Worm (Caenorhabditis elegans) whole organism, late embryonic: ENCODE measurements around the gene wrm-1.

Source experiments
- C08G9.2 ChIP-seq: sonication (generic microtip); optimal IDR thresholded peaks from 2 replicates; lab custom pipeline; 2016; ENCODE audit warnings: mild to moderate bottlenecking, missing genetic modification characterization, moderate library complexity, missing compliant biosample characterization
- C38D4.7 ChIP-seq: fragments of 200-800 bp; sonication (Bioruptor generic); optimal IDR thresholded peaks from 2 replicates; lab custom pipeline; 2018; ENCODE audit warnings: mild to moderate bottlenecking, missing genetic modification characterization, moderate library complexity, missing compliant biosample characterization
- F13H6.1 ChIP-seq: sonication (generic microtip); optimal IDR thresholded peaks from 2 replicates; lab custom pipeline; 2016; ENCODE audit warnings: missing genetic modification characterization, missing compliant biosample characterization
- K02D7.2 ChIP-seq: sonication (generic microtip); optimal IDR thresholded peaks from 2 replicates; lab custom pipeline; 2017; ENCODE audit warnings: mild to moderate bottlenecking, missing genetic modification characterization, missing compliant biosample characterization
- K09A11.1 ChIP-seq: sonication (generic microtip); optimal IDR thresholded peaks from 2 replicates; lab custom pipeline; 2017; ENCODE audit warnings: antibody characterized with exemption, mild to moderate bottlenecking, missing genetic modification characterization, missing compliant biosample characterization; ENCODE audit not compliant: insufficient read depth
- T23F11.4 ChIP-seq: fragments of 200-800 bp; sonication (Bioruptor generic); optimal IDR thresholded peaks from 2 replicates; lab custom pipeline; 2018; ENCODE audit warnings: mild to moderate bottlenecking, missing genetic modification characterization, missing compliant biosample characterization
- ahr-1 ChIP-seq: sonication (generic microtip); optimal IDR thresholded peaks from 2 replicates; lab custom pipeline; 2016; ENCODE audit warnings: missing genetic modification characterization, missing compliant biosample characterization
- ama-1 ChIP-seq: fragments of 150-350 bp; optimal IDR thresholded peaks from 2 replicates; lab custom pipeline; 2014
- ceh-14 ChIP-seq: sonication (generic microtip); optimal IDR thresholded peaks from 2 replicates; lab custom pipeline; 2016; ENCODE audit warnings: missing genotype, missing genetic modification characterization, missing compliant biosample characterization
- ceh-18 ChIP-seq: sonication (generic microtip); optimal IDR thresholded peaks from 2 replicates; lab custom pipeline; 2016; ENCODE audit warnings: missing genetic modification characterization, missing compliant biosample characterization
- ceh-19 ChIP-seq: fragments of 200-800 bp; sonication (Bioruptor generic); optimal IDR thresholded peaks from 2 replicates; lab custom pipeline; 2018; ENCODE audit warnings: mild to moderate bottlenecking, missing genetic modification characterization, missing compliant biosample characterization
- ceh-22 ChIP-seq: sonication (generic microtip); optimal IDR thresholded peaks from 2 replicates; lab custom pipeline; 2017; ENCODE audit warnings: missing biosample characterization, missing genetic modification characterization
- ceh-24 ChIP-seq: sonication (generic microtip); optimal IDR thresholded peaks from 2 replicates; lab custom pipeline; 2016; ENCODE audit warnings: mild to moderate bottlenecking, missing genetic modification characterization, missing compliant biosample characterization
- ceh-31 ChIP-seq: sonication (generic microtip); optimal IDR thresholded peaks from 2 replicates; lab custom pipeline; 2016; ENCODE audit warnings: missing genetic modification characterization, missing compliant biosample characterization
- ceh-48 ChIP-seq: sonication (generic microtip); optimal IDR thresholded peaks from 2 replicates; lab custom pipeline; 2016; ENCODE audit warnings: missing genetic modification characterization, inconsistent platforms, missing compliant biosample characterization
- ceh-6 ChIP-seq: fragments of 200-800 bp; sonication (Bioruptor generic); optimal IDR thresholded peaks from 2 replicates; lab custom pipeline; 2018; ENCODE audit warnings: mild to moderate bottlenecking, missing genetic modification characterization, missing compliant biosample characterization
- ceh-9 ChIP-seq: sonication (generic microtip); optimal IDR thresholded peaks from 2 replicates; lab custom pipeline; 2016; ENCODE audit warnings: mild to moderate bottlenecking, missing genetic modification characterization, inconsistent platforms, missing compliant biosample characterization
- che-1 ChIP-seq: sonication (generic microtip); optimal IDR thresholded peaks from 2 replicates; lab custom pipeline; 2016; ENCODE audit warnings: mild to moderate bottlenecking, missing genetic modification characterization, missing compliant biosample characterization
- dve-1 ChIP-seq: sonication (generic microtip); optimal IDR thresholded peaks from 2 replicates; lab custom pipeline; 2017; ENCODE audit warnings: antibody characterized with exemption, mild to moderate bottlenecking, missing genetic modification characterization, missing compliant biosample characterization
- elt-2 ChIP-seq: sonication (generic microtip); optimal IDR thresholded peaks from 2 replicates; lab custom pipeline; 2016; ENCODE audit warnings: missing genetic modification reagents, missing genetic modification characterization, missing compliant biosample characterization
- ets-4 ChIP-seq: sonication (generic microtip); optimal IDR thresholded peaks from 2 replicates; lab custom pipeline; 2016; ENCODE audit warnings: missing genetic modification characterization, missing compliant biosample characterization
- fax-1 ChIP-seq: sonication (generic microtip); optimal IDR thresholded peaks from 2 replicates; lab custom pipeline; 2016; ENCODE audit warnings: missing genotype, missing genetic modification characterization, missing compliant biosample characterization
- fkh-10 ChIP-seq: fragments of 150-350 bp; optimal IDR thresholded peaks from 2 replicates; lab custom pipeline; 2014; ENCODE audit warnings: missing biosample characterization, missing genetic modification reagents, missing genetic modification characterization
- fkh-6 ChIP-seq: sonication (generic microtip); optimal IDR thresholded peaks from 2 replicates; lab custom pipeline; 2016; ENCODE audit warnings: missing genetic modification characterization, missing compliant biosample characterization
- gmeb-2 ChIP-seq: sonication (generic microtip); optimal IDR thresholded peaks from 2 replicates; lab custom pipeline; 2016; ENCODE audit warnings: missing genetic modification characterization, inconsistent platforms, missing compliant biosample characterization
- hlh-13 ChIP-seq: fragments of 200-800 bp; sonication (Bioruptor generic); optimal IDR thresholded peaks from 2 replicates; lab custom pipeline; 2018; ENCODE audit warnings: mild to moderate bottlenecking, missing genetic modification characterization, missing compliant biosample characterization
- hlh-6 ChIP-seq: sonication (generic microtip); optimal IDR thresholded peaks from 2 replicates; lab custom pipeline; 2016; ENCODE audit warnings: missing genotype, missing genetic modification characterization, missing compliant biosample characterization
- hlh-8 ChIP-seq: sonication (generic microtip); optimal IDR thresholded peaks from 2 replicates; lab custom pipeline; 2016; ENCODE audit warnings: missing genotype, missing genetic modification characterization, missing compliant biosample characterization
- lin-11 ChIP-seq: fragments of 200-800 bp; sonication (Bioruptor generic); optimal IDR thresholded peaks from 2 replicates; lab custom pipeline; 2018; ENCODE audit warnings: mild to moderate bottlenecking, missing genetic modification characterization, missing compliant biosample characterization
- madf-2 ChIP-seq: sonication (generic microtip); optimal IDR thresholded peaks from 2 replicates; lab custom pipeline; 2017; ENCODE audit warnings: missing genetic modification characterization, missing compliant biosample characterization
- mec-3 ChIP-seq: sonication (generic microtip); optimal IDR thresholded peaks from 2 replicates; lab custom pipeline; 2016; ENCODE audit warnings: borderline replicate concordance, missing genetic modification characterization, missing compliant biosample characterization
- nhr-11 ChIP-seq: fragments of 150-350 bp; optimal IDR thresholded peaks from 2 replicates; lab custom pipeline; 2014; ENCODE audit warnings: missing biosample characterization, missing genetic modification characterization
- npax-4 ChIP-seq: sonication (generic microtip); optimal IDR thresholded peaks from 2 replicates; lab custom pipeline; 2016; ENCODE audit warnings: missing genetic modification characterization, missing compliant biosample characterization
- odd-2 ChIP-seq: sonication (generic microtip); optimal IDR thresholded peaks from 2 replicates; lab custom pipeline; 2017; ENCODE audit warnings: antibody characterized with exemption, mild to moderate bottlenecking, missing genetic modification characterization, missing compliant biosample characterization
- pag-3 ChIP-seq: sonication (generic microtip); optimal IDR thresholded peaks from 2 replicates; lab custom pipeline; 2016; ENCODE audit warnings: missing compliant biosample characterization, missing genetic modification characterization, borderline replicate concordance
- pax-1 ChIP-seq: fragments of 150-350 bp; optimal IDR thresholded peaks from 2 replicates; lab custom pipeline; 2014; ENCODE audit warnings: missing biosample characterization, missing genetic modification characterization
- pha-2 ChIP-seq: sonication (generic microtip); optimal IDR thresholded peaks from 2 replicates; lab custom pipeline; 2017; ENCODE audit warnings: mild to moderate bottlenecking, missing genetic modification characterization, missing compliant biosample characterization
- pha-4 ChIP-seq: fragments of 150-350 bp; optimal IDR thresholded peaks from 2 replicates; lab custom pipeline; 2018; ENCODE audit warnings: missing biosample characterization, missing genetic modification reagents, missing genetic modification characterization
- pros-1 ChIP-seq: fragments of 150-350 bp; optimal IDR thresholded peaks from 2 replicates; lab custom pipeline; 2014; ENCODE audit warnings: missing biosample characterization, missing genetic modification reagents, missing genetic modification characterization
- rnt-1 ChIP-seq: sonication (generic microtip); optimal IDR thresholded peaks from 2 replicates; lab custom pipeline; 2016; ENCODE audit warnings: missing genetic modification characterization, missing compliant biosample characterization
- sdc-2 ChIP-seq: sonication (generic microtip); optimal IDR thresholded peaks from 2 replicates; lab custom pipeline; 2016; ENCODE audit warnings: missing genotype, missing genetic modification characterization, missing compliant biosample characterization
- syd-9 ChIP-seq: sonication (generic microtip); optimal IDR thresholded peaks from 2 replicates; lab custom pipeline; 2016; ENCODE audit warnings: mild to moderate bottlenecking, missing genetic modification characterization, moderate library complexity, missing compliant biosample characterization
- tbx-7 ChIP-seq: sonication (generic microtip); optimal IDR thresholded peaks from 2 replicates; lab custom pipeline; 2016; ENCODE audit warnings: missing genotype, missing genetic modification characterization, missing compliant biosample characterization
- unc-3 ChIP-seq, 2 experiments: fragments of 200-800 bp in 1 of 2; sonication (Bioruptor generic) in 1 of 2; sonication (generic microtip) in 1 of 2; conservative IDR thresholded peaks in 1 of 2; optimal IDR thresholded peaks in 1 of 2; 2 replicates each; pipeline versions ENCODE4 v1.3.6 to Lab custom; 2016 to 2022; ENCODE audit warnings: missing compliant biosample characterization in 2 of 2, missing genetic modification characterization in 2 of 2, missing genetic modification reagents in 1 of 2
- unc-42 ChIP-seq: sonication (generic microtip); optimal IDR thresholded peaks from 2 replicates; lab custom pipeline; 2016; ENCODE audit warnings: missing genotype, missing genetic modification characterization, missing compliant biosample characterization
- unc-86 ChIP-seq: sonication (generic microtip); optimal IDR thresholded peaks from 2 replicates; lab custom pipeline; 2016; ENCODE audit warnings: missing genetic modification characterization, missing compliant biosample characterization
- zip-5 ChIP-seq: sonication (generic microtip); optimal IDR thresholded peaks from 2 replicates; lab custom pipeline; 2016; ENCODE audit warnings: missing genetic modification characterization, missing compliant biosample characterization
- ztf-16 ChIP-seq: sonication (generic microtip); optimal IDR thresholded peaks from 2 replicates; lab custom pipeline; 2017; ENCODE audit warnings: missing genetic modification characterization, missing compliant biosample characterization

The wrm-1 gene

DNA sequence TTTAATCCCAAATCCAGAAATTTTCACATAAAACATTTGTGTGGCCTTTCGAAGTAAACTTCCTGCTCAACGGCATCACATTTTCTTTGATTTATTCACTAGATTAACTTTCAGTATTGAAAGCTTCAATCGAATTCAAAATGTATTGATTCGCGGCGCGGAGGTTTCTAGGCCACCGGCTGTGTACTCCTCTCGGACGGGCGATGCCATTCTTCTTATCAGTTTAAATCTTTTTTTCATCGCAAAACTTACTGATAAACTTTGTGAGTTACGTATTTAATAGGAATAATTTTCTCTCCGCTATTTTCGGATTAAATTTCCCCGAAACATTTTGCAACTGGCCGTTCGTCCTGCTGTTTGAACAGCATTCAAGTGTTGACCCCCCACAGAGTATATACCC is 762 bp upstream of the wrm-1 start (continued):
- TF ChIP-seq gmeb-2 (tag; lab: Kevin White, UChicago) (no peak), ceh-14 (tag; lab: Kevin White, UChicago) (peak; percentile 23), nhr-11 (no peak), K02D7.2 (tag; lab: Kevin White, UChicago) (no peak), pha-2 (tag; lab: Kevin White, UChicago) (peak; percentile 22), ceh-48 (tag; lab: Kevin White, UChicago) (peak; percentile 47), ceh-31 (peak; percentile 60), pros-1 (tag; lab: Kevin White, UChicago) (no peak), hlh-13 (no peak), syd-9 (tag; lab: Kevin White, UChicago) (no peak), ceh-18 (tag; lab: Kevin White, UChicago) (no peak), madf-2 (tag; lab: Kevin White, UChicago) (no peak), ceh-9 (no peak), ceh-19 (GFP tag; lab: Kevin White, UChicago) (no peak), C38D4.7 (GFP tag; lab: Kevin White, UChicago) (no peak), ztf-16 (no peak), sdc-2 (tag; lab: Kevin White, UChicago) (peak; percentile 16), tbx-7 (tag; lab: Kevin White, UChicago) (no peak), elt-2 (tag; lab: Kevin White, UChicago) (peak; percentile 87), lin-11 (tag; lab: Kevin White, UChicago) (no peak), che-1 (tag; lab: Kevin White, UChicago) (no peak), zip-5 (tag; lab: Kevin White, UChicago) (peak; percentile 1), hlh-6 (no peak), T23F11.4 (GFP tag; lab: Kevin White, UChicago) (no peak), odd-2 (tag; lab: Kevin White, UChicago) (no peak), fkh-10 (no peak), ceh-6 (GFP tag; lab: Kevin White, UChicago) (no peak), ceh-22 (no peak), ceh-24 (tag; lab: Kevin White, UChicago) (no peak), fax-1 (tag; lab: Kevin White, UChicago) (no peak), fkh-6 (no peak), pax-1 (tag; lab: Kevin White, UChicago) (no peak), unc-3 (GFP tag; conservative IDR thresholded peaks at IDR 0.05; lab: Robert Waterston, UW) (no peak), unc-3 (tag; optimal IDR thresholded peaks at IDR 0.05; lab: Kevin White, UChicago) (no peak), hlh-8 (tag; lab: Kevin White, UChicago) (peak; percentile 4), npax-4 (tag; lab: Kevin White, UChicago) (no peak), rnt-1 (tag; lab: Kevin White, UChicago) (no peak), pha-4 (tag; lab: Kevin White, UChicago) (no peak), pag-3 (tag; lab: Kevin White, UChicago) (no peak), K09A11.1 (tag; lab: Kevin White, UChicago) (no peak), dve-1 (no peak), unc-42 (tag; lab: Kevin White, UChicago) (peak; percentile 10), mec-3 (tag; lab: Kevin White, UChicago) (peak; percentile 48), unc-86 (tag; lab: Kevin White, UChicago) (no peak), ahr-1 (no peak), C08G9.2 (tag; lab: Kevin White, UChicago) (peak; percentile 85), ets-4 (tag; lab: Kevin White, UChicago) (peak; percentile 94), ama-1 (lab: Kevin White, UChicago) (no peak), F13H6.1 (no peak)
- TF ChIP-seq, all 69 proteins: peak for 15
